Worm (Caenorhabditis elegans): ENCODE measurements around the gene nlp-45.

- TF ChIP-seq unc-39 (tag; optimal IDR thresholded peaks at IDR 0.05) (no peak), ceh-83 (GFP tag; optimal IDR thresholded peaks at IDR 0.05) (no peak), snpc-4 (tag; optimal IDR thresholded peaks at IDR 0.05) (no peak), nhr-28 (tag; optimal IDR thresholded peaks at IDR 0.05) (no peak), lsy-2 (tag; optimal IDR thresholded peaks at IDR 0.05) (no peak), ces-1 (GFP tag; optimal IDR thresholded peaks at IDR 0.05) (no peak), elt-1 (tag; optimal IDR thresholded peaks at IDR 0.05; ENCODE audit: borderline replicate concordance, insufficient read depth) (no peak), unc-62 (GFP tag; optimal IDR thresholded peaks at IDR 0.05) (no peak), lin-32 (GFP tag; optimal IDR thresholded peaks at IDR 0.05) (no peak), pha-4 (tag; optimal IDR thresholded peaks at IDR 0.05) (no peak), lin-13 (tag; optimal IDR thresholded peaks at IDR 0.05) (no peak), bed-3 (GFP tag; optimal IDR thresholded peaks at IDR 0.05) (no peak), nhr-237 (tag; optimal IDR thresholded peaks at IDR 0.05) (no peak)
Measured at ce11 chrX:2342859-2343258, 4.7 kb upstream of the nlp-45 start, which contains the start of gene nlp-23.

All from whole organism, mixed stage, embryonic.